Fruit fly (Drosophila melanogaster) whole organism, embryonic: ENCODE data around the gene Dup99B.

Experiments
- Antp ChIP-seq: fragments of 200-800 bp; sonication (Bioruptor generic); optimal IDR thresholded peaks from 3 replicates; lab custom pipeline; 2016; ENCODE audit warnings: missing biosample characterization, missing genetic modification characterization
- CG10209 ChIP-seq: fragments of 200-800 bp; sonication (Bioruptor generic); optimal IDR thresholded peaks from 3 replicates; lab custom pipeline; 2017; ENCODE audit warnings: missing biosample characterization, mild to moderate bottlenecking, missing genetic modification characterization, missing genetic modification reagents
- CG10366 ChIP-seq: fragments of 200-800 bp; sonication (Bioruptor generic); IDR thresholded peaks from 2 replicates; pipeline ENCODE4 v1.3.6; 2022; ENCODE audit warnings: missing biosample characterization, missing genetic modification characterization
- CG11456 ChIP-seq: fragments of 200-800 bp; sonication (Bioruptor generic); IDR thresholded peaks from 3 replicates; pipeline ENCODE4 v1.3.6; 2022; ENCODE audit warnings: missing biosample characterization, missing genetic modification characterization
- CG12071 ChIP-seq: fragments of 200-800 bp; sonication (Bioruptor generic); optimal IDR thresholded peaks from 3 replicates; lab custom pipeline; 2018; ENCODE audit warnings: missing biosample characterization, mild to moderate bottlenecking, missing genetic modification characterization
- CG12942 ChIP-seq: fragments of 200-800 bp; sonication (Bioruptor generic); optimal IDR thresholded peaks from 3 replicates; lab custom pipeline; 2016; ENCODE audit warnings: missing biosample characterization, missing genetic modification characterization
- CG15479 ChIP-seq: fragments of 200-800 bp; sonication (Bioruptor generic); optimal IDR thresholded peaks from 3 replicates; lab custom pipeline; 2019; ENCODE audit warnings: missing biosample characterization, mild to moderate bottlenecking, missing genetic modification characterization, moderate library complexity
- CG17359 ChIP-seq: fragments of 200-800 bp; sonication (Bioruptor generic); optimal IDR thresholded peaks from 3 replicates; lab custom pipeline; 2018; ENCODE audit warnings: missing biosample characterization, mild to moderate bottlenecking, missing genetic modification characterization, moderate library complexity
- CG17568 ChIP-seq: fragments of 200-800 bp; sonication (Bioruptor generic); optimal IDR thresholded peaks from 2 replicates; lab custom pipeline; 2018; ENCODE audit warnings: missing biosample characterization, mild to moderate bottlenecking, missing genetic modification characterization, moderate library complexity
- CG17802 ChIP-seq: fragments of 200-800 bp; sonication (Bioruptor generic); optimal IDR thresholded peaks from 2 replicates; lab custom pipeline; 2018; ENCODE audit warnings: missing biosample characterization, mild to moderate bottlenecking, missing genetic modification characterization, moderate library complexity
- CG2129 ChIP-seq: fragments of 200-800 bp; sonication (Bioruptor generic); IDR thresholded peaks from 2 replicates; pipeline ENCODE4 v1.3.6; 2022; ENCODE audit warnings: missing biosample characterization, missing genetic modification characterization; ENCODE audit not compliant: partially characterized antibody
- CG30020 ChIP-seq: fragments of 200-800 bp; optimal IDR thresholded peaks from 2 replicates; lab custom pipeline; 2019; ENCODE audit warnings: missing biosample characterization, mild to moderate bottlenecking, missing genetic modification characterization, moderate library complexity
- CG3163 ChIP-seq: fragments of 200-800 bp; sonication (Bioruptor generic); optimal IDR thresholded peaks from 3 replicates; lab custom pipeline; 2016; ENCODE audit warnings: missing biosample characterization, missing genetic modification characterization
- CG4617 ChIP-seq: fragments of 200-800 bp; sonication (Bioruptor generic); optimal IDR thresholded peaks from 3 replicates; lab custom pipeline; 2016; ENCODE audit warnings: missing biosample characterization, missing genetic modification characterization, borderline replicate concordance
- CG4707 ChIP-seq: fragments of 200-800 bp; sonication (Bioruptor generic); optimal IDR thresholded peaks from 2 replicates; lab custom pipeline; 2018; ENCODE audit warnings: missing biosample characterization, mild to moderate bottlenecking, missing genetic modification characterization, moderate library complexity
- CG5180 ChIP-seq: fragments of 200-800 bp; sonication (Bioruptor generic); optimal IDR thresholded peaks from 3 replicates; lab custom pipeline; 2017; ENCODE audit warnings: missing biosample characterization, missing genetic modification characterization, mild to moderate bottlenecking, moderate library complexity, missing genetic modification reagents
- CG6272 ChIP-seq: fragments of 200-800 bp; sonication (Bioruptor generic); IDR thresholded peaks from 2 replicates; pipeline ENCODE4 v1.3.6; 2022; ENCODE audit warnings: missing biosample characterization, missing genetic modification characterization
- CG6689 ChIP-seq: fragments of 200-800 bp; sonication (Bioruptor generic); IDR thresholded peaks from 2 replicates; pipeline ENCODE4 v1.3.6; 2022; ENCODE audit warnings: missing biosample characterization, missing genetic modification characterization
- CG7271 ChIP-seq: fragments of 200-800 bp; sonication (Bioruptor generic); optimal IDR thresholded peaks from 2 replicates; lab custom pipeline; 2018; ENCODE audit warnings: missing biosample characterization, mild to moderate bottlenecking, missing genetic modification characterization, moderate library complexity
- CG8478 ChIP-seq: fragments of >200 bp; optimal IDR thresholded peaks from 2 replicates; lab custom pipeline; 2018
- CHES-1-like ChIP-seq: fragments of 200-800 bp; sonication (Bioruptor generic); optimal IDR thresholded peaks from 2 replicates; lab custom pipeline; 2016; ENCODE audit warnings: missing biosample characterization, missing genetic modification characterization
- D ChIP-seq, 2 experiments: fragments of 200-800 bp in 1 of 2; fragments of >200 bp in 1 of 2; sonication (Bioruptor generic) in 1 of 2; optimal IDR thresholded peaks; 2 replicates in 1 of 2; 3 replicates in 1 of 2; lab custom pipeline; 2017; ENCODE audit warnings: mild to moderate bottlenecking in 1 of 2, missing biosample characterization in 1 of 2, missing genetic modification characterization in 1 of 2, missing genetic modification reagents in 1 of 2
- Gug ChIP-seq: fragments of 200-800 bp; sonication (Bioruptor generic); IDR thresholded peaks from 4 replicates; pipeline ENCODE4 v1.3.6; 2022; ENCODE audit warnings: missing biosample characterization, missing genetic modification characterization
- Hsf ChIP-seq: fragments of 200-800 bp; sonication (Bioruptor generic); optimal IDR thresholded peaks from 3 replicates; lab custom pipeline; 2016; ENCODE audit warnings: missing biosample characterization, missing genetic modification characterization
- Meics ChIP-seq: fragments of 200-800 bp; sonication (Bioruptor generic); optimal IDR thresholded peaks from 2 replicates; lab custom pipeline; 2017; ENCODE audit warnings: missing biosample characterization, mild to moderate bottlenecking, missing genetic modification characterization
- NC2α ChIP-seq: fragments of 200-800 bp; sonication (Bioruptor generic); optimal IDR thresholded peaks from 2 replicates; lab custom pipeline; 2016; ENCODE audit warnings: missing biosample characterization, missing genetic modification characterization
- Sox100B ChIP-seq: fragments of 200-800 bp; sonication (Bioruptor generic); optimal IDR thresholded peaks from 3 replicates; lab custom pipeline; 2018; ENCODE audit warnings: missing biosample characterization, mild to moderate bottlenecking, missing genetic modification characterization
- Sry-β ChIP-seq: fragments of 200-800 bp; sonication (Bioruptor generic); optimal IDR thresholded peaks from 2 replicates; lab custom pipeline; 2018; ENCODE audit warnings: missing biosample characterization, mild to moderate bottlenecking, missing genetic modification characterization, moderate library complexity
- Trl ChIP-seq, 3 experiments: fragments of >200 bp in 2 of 3; fragments of 200-800 bp in 1 of 3; sonication (Bioruptor generic) in 1 of 3; optimal IDR thresholded peaks; 2 replicates in 1 of 3; 3 replicates in 2 of 3; lab custom pipeline; 2016 to 2017; ENCODE audit warnings: missing biosample characterization in 1 of 3, missing genetic modification characterization in 1 of 3
- bigmax ChIP-seq: fragments of 200-800 bp; sonication (Bioruptor generic); optimal IDR thresholded peaks from 2 replicates; lab custom pipeline; 2018; ENCODE audit warnings: missing biosample characterization, mild to moderate bottlenecking, missing genetic modification characterization
- cg ChIP-seq: fragments of 200-800 bp; sonication (Bioruptor generic); optimal IDR thresholded peaks from 3 replicates; lab custom pipeline; 2019; ENCODE audit warnings: missing biosample characterization, mild to moderate bottlenecking, missing genetic modification characterization, moderate library complexity
- chinmo ChIP-seq: fragments of 200-800 bp; sonication (Bioruptor generic); IDR thresholded peaks from 4 replicates; pipeline ENCODE4 v1.3.6; 2022; ENCODE audit warnings: missing biosample characterization, missing genetic modification characterization; ENCODE audit not compliant: partially characterized antibody
- dmrt99B ChIP-seq: fragments of 200-800 bp; sonication (Bioruptor generic); optimal IDR thresholded peaks from 2 replicates; lab custom pipeline; 2018; ENCODE audit warnings: missing biosample characterization, mild to moderate bottlenecking, missing genetic modification characterization, moderate library complexity
- ewg ChIP-seq: fragments of 200-800 bp; sonication (Bioruptor generic); optimal IDR thresholded peaks from 3 replicates; lab custom pipeline; 2017; ENCODE audit warnings: mild to moderate bottlenecking, missing biosample characterization, missing genetic modification reagents, missing genetic modification characterization
- fd102C ChIP-seq: fragments of 200-800 bp; sonication (Bioruptor generic); optimal IDR thresholded peaks from 2 replicates; lab custom pipeline; 2018; ENCODE audit warnings: missing biosample characterization, mild to moderate bottlenecking, missing genetic modification characterization, moderate library complexity
- gsb-n ChIP-seq: fragments of 200-800 bp; sonication (Bioruptor generic); optimal IDR thresholded peaks from 3 replicates; lab custom pipeline; 2018; ENCODE audit warnings: missing biosample characterization, mild to moderate bottlenecking, missing genetic modification characterization
- gt ChIP-seq: fragments of 200-800 bp; sonication (Bioruptor generic); IDR thresholded peaks from 2 replicates; pipeline ENCODE4 v1.3.6; 2022; ENCODE audit warnings: missing biosample characterization, missing genetic modification characterization
- ham ChIP-seq: fragments of 200-800 bp; sonication (Bioruptor generic); IDR thresholded peaks from 2 replicates; pipeline ENCODE4 v1.3.6; 2022; ENCODE audit warnings: missing biosample characterization, missing genetic modification characterization
- hb ChIP-seq: fragments of 200-800 bp; sonication (Bioruptor generic); IDR thresholded peaks from 3 replicates; pipeline ENCODE4 v1.3.6; 2022; ENCODE audit warnings: missing biosample characterization, missing genetic modification characterization; ENCODE audit not compliant: partially characterized antibody
- jumu ChIP-seq: fragments of 200-800 bp; sonication (Bioruptor generic); optimal IDR thresholded peaks from 3 replicates; lab custom pipeline; 2016; ENCODE audit warnings: missing biosample characterization, missing genetic modification characterization
- mirr ChIP-seq: fragments of 200-800 bp; sonication (Bioruptor generic); optimal IDR thresholded peaks from 3 replicates; lab custom pipeline; 2018; ENCODE audit warnings: missing biosample characterization, mild to moderate bottlenecking, missing genetic modification characterization
- nmo ChIP-seq: fragments of 200-800 bp; sonication (Bioruptor generic); optimal IDR thresholded peaks from 2 replicates; lab custom pipeline; 2018; ENCODE audit warnings: missing biosample characterization, mild to moderate bottlenecking, missing genetic modification characterization, moderate library complexity
- pum ChIP-seq: fragments of 200-800 bp; sonication (Bioruptor generic); optimal IDR thresholded peaks from 2 replicates; lab custom pipeline; 2016; ENCODE audit warnings: missing biosample characterization, missing genetic modification characterization
- row ChIP-seq: fragments of 200-800 bp; sonication (Bioruptor generic); IDR thresholded peaks from 3 replicates; pipeline ENCODE4 v1.3.6; 2022; ENCODE audit warnings: missing biosample characterization, missing genetic modification characterization
- tll ChIP-seq, 2 experiments: fragments of 200-800 bp in 1 of 2; fragments of >200 bp in 1 of 2; sonication (Bioruptor generic) in 1 of 2; optimal IDR thresholded peaks; 2 replicates each; lab custom pipeline; 2017 to 2019; ENCODE audit warnings: missing biosample characterization in 2 of 2, missing genetic modification characterization in 2 of 2, mild to moderate bottlenecking in 1 of 2, moderate library complexity in 1 of 2
- tup ChIP-seq: fragments of 200-800 bp; sonication (Bioruptor generic); optimal IDR thresholded peaks from 2 replicates; lab custom pipeline; 2016; ENCODE audit warnings: missing biosample characterization, mild to moderate bottlenecking, missing genetic modification characterization, moderate library complexity
- usp ChIP-seq: fragments of >200 bp; optimal IDR thresholded peaks from 2 replicates; lab custom pipeline; 2017; ENCODE audit warnings: missing biosample characterization, missing genetic modification characterization

Gene Dup99B

DNA sequence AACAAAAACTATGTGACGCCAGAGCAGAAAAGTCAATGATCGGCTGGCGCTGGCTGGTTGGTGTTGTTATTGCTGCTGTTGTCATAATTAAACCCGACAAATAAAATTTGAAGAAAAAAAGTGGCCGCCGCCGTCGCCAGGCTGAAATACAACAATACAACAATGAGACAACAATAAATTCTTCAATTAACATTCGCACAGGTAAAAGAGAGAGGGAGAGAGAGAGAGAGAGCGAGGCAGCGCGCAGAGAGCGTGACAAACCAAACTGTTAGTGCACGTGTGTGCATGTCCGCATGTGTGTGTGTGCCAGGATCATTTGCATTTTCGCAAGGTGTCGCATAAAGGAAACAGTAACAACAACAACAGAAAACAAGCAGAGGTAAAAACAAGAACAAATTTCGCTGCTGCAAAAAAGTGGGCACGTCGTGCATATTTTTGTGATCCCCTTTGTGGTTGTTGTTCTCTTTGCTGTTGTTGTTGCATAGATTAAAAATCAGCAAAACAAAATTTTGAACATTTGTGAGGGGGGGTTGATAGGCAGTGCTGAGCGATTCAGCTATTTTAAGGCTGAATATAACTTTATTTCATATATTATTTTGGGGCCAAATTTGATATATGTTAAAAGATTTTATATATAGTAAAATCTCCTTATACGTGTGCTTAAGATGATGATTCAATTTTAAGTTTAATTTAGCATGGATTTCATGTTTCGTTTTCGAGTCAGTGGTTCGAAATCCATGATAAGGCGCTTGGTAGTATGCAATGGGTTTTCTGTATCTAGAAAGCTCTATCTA is 49.3 kb upstream of the Dup99B start (continued):
- TF ChIP-seq CG6689 (GFP tag; lab: Robert Waterston, UW), result no peak
- no peak for TF ChIP-seq CG17568 (GFP tag; lab: Kevin White, UChicago)
- no peak for TF ChIP-seq CG10366
- no peak for TF ChIP-seq CHES-1-like (GFP tag; lab: Kevin White, UChicago)
- TF ChIP-seq fd102C, result no peak
- TF ChIP-seq Hsf (GFP tag; lab: Kevin White, UChicago), result no peak
- TF ChIP-seq cg, result peak; percentile 23
- no peak for TF ChIP-seq Antp
- TF ChIP-seq Trl (optimal IDR thresholded peaks at IDR 0.05; lab: Kevin White, UChicago), result peak; percentile 66 to 84
- TF ChIP-seq Trl (GFP tag; optimal IDR thresholded peaks at IDR 0.05; lab: Kevin White, UChicago), result no peak
- no peak for TF ChIP-seq Gug
- no peak for TF ChIP-seq CG4707 (GFP tag; lab: Kevin White, UChicago)
- TF ChIP-seq bigmax (GFP tag; lab: Kevin White, UChicago), result no peak
- no peak for TF ChIP-seq tup
- TF ChIP-seq dmrt99B (tag; lab: Kevin White, UChicago), result no peak
- no peak for TF ChIP-seq gt
- TF ChIP-seq gsb-n (tag; lab: Kevin White, UChicago), result no peak
- no peak for TF ChIP-seq CG6272 (GFP tag; lab: Robert Waterston, UW)
- TF ChIP-seq ham (GFP tag; lab: Robert Waterston, UW), result no peak
- peak; percentile 80 for TF ChIP-seq CG15479 (GFP tag; lab: Kevin White, UChicago)
- TF ChIP-seq CG12942 (GFP tag; lab: Kevin White, UChicago), result no peak
- TF ChIP-seq CG4617 (GFP tag; lab: Kevin White, UChicago), result no peak
- TF ChIP-seq Sry-β, result peak; percentile 62
- peak in 1 of 2 experiments; percentile 68 for TF ChIP-seq tll (GFP tag; optimal IDR thresholded peaks at IDR 0.05; lab: Kevin White, UChicago)
- no peak for TF ChIP-seq pum (GFP tag; lab: Kevin White, UChicago)
- TF ChIP-seq jumu (GFP tag; lab: Kevin White, UChicago), result no peak
- no peak for TF ChIP-seq CG3163
- TF ChIP-seq mirr (GFP tag; lab: Kevin White, UChicago), result no peak
- no peak for TF ChIP-seq CG12071 (GFP tag; lab: Kevin White, UChicago)
- TF ChIP-seq CG30020 (tag; lab: Kevin White, UChicago), result no peak
- no peak for TF ChIP-seq Meics (GFP tag; lab: Kevin White, UChicago)
- TF ChIP-seq chinmo, result 0 out of 4 replicates have a peak, but pooled peaks have one; percentile 74
- TF ChIP-seq CG17359 (tag; lab: Kevin White, UChicago), result no peak
- no peak for TF ChIP-seq CG7271 (tag; lab: Kevin White, UChicago)
- TF ChIP-seq row (GFP tag; lab: Robert Waterston, UW), result peak; percentile 34; the same call in 1 of the 3 replicates
- no peak for TF ChIP-seq CG5180 (GFP tag; lab: Kevin White, UChicago)
- TF ChIP-seq nmo (GFP tag; lab: Kevin White, UChicago), result no peak
- no peak for TF ChIP-seq usp
- TF ChIP-seq hb (GFP tag; lab: Robert Waterston, UW), result no peak
- TF ChIP-seq CG11456, result no peak
- TF ChIP-seq CG10209 (GFP tag; lab: Kevin White, UChicago), result no peak
- no peak for TF ChIP-seq CG8478 (lab: Kevin White, UChicago)
- peak; percentile 59 for TF ChIP-seq D (optimal IDR thresholded peaks at IDR 0.05; lab: Kevin White, UChicago)
- no peak for TF ChIP-seq D (GFP tag; optimal IDR thresholded peaks at IDR 0.05; lab: Kevin White, UChicago)
- TF ChIP-seq Sox100B (GFP tag; lab: Kevin White, UChicago), result no peak
- no peak for TF ChIP-seq NC2α (GFP tag; lab: Kevin White, UChicago)
- TF ChIP-seq CG17802 (tag; lab: Kevin White, UChicago), result no peak
- TF ChIP-seq CG2129 (GFP tag; lab: Robert Waterston, UW), result no peak
- no peak for TF ChIP-seq ewg (GFP tag; lab: Kevin White, UChicago)
